Worm (Caenorhabditis elegans) whole organism, mixed stage, embryonic: ENCODE measurements around the gene T11G6.3.

Source experiments
- blmp-1 ChIP-seq: fragments of 150-350 bp; optimal IDR thresholded peaks from 2 replicates; lab custom pipeline; 2014; ENCODE audit warnings: missing biosample characterization, missing genetic modification characterization
- ceh-39 ChIP-seq: fragments of 150-350 bp; optimal IDR thresholded peaks from 2 replicates; lab custom pipeline; 2014; ENCODE audit warnings: missing biosample characterization, missing genetic modification characterization
- ceh-83 ChIP-seq: fragments of 200-800 bp; sonication (Bioruptor generic); optimal IDR thresholded peaks from 2 replicates; lab custom pipeline; 2018; ENCODE audit warnings: mild to moderate bottlenecking, missing genetic modification characterization, missing compliant biosample characterization
- ces-1 ChIP-seq: fragments of 150-350 bp; optimal IDR thresholded peaks from 2 replicates; lab custom pipeline; 2014; ENCODE audit warnings: missing biosample characterization, missing genetic modification reagents, missing genetic modification characterization
- cnd-1 ChIP-seq: fragments of 200-800 bp; sonication (Bioruptor generic); optimal IDR thresholded peaks from 2 replicates; lab custom pipeline; 2018; ENCODE audit warnings: mild to moderate bottlenecking, missing genetic modification characterization, missing compliant biosample characterization
- elt-3 ChIP-seq: fragments of 150-350 bp; optimal IDR thresholded peaks from 2 replicates; lab custom pipeline; 2014; ENCODE audit warnings: missing biosample characterization, missing genetic modification characterization
- flh-1 ChIP-seq: fragments of 200-800 bp; sonication (Bioruptor generic); optimal IDR thresholded peaks from 2 replicates; lab custom pipeline; 2018; ENCODE audit warnings: mild to moderate bottlenecking, missing genetic modification characterization, moderate library complexity, missing compliant biosample characterization
- ham-2 ChIP-seq: fragments of 200-800 bp; sonication (Bioruptor generic); optimal IDR thresholded peaks from 2 replicates; lab custom pipeline; 2018; ENCODE audit warnings: mild to moderate bottlenecking, missing genetic modification characterization, missing compliant biosample characterization
- lin-13 ChIP-seq: fragments of 150-350 bp; optimal IDR thresholded peaks from 2 replicates; lab custom pipeline; 2014; ENCODE audit warnings: missing biosample characterization, missing genetic modification characterization
- lin-32 ChIP-seq: fragments of 200-800 bp; sonication (Bioruptor generic); optimal IDR thresholded peaks from 2 replicates; lab custom pipeline; 2018; ENCODE audit warnings: mild to moderate bottlenecking, missing genetic modification characterization, missing compliant biosample characterization
- mab-5 ChIP-seq: fragments of 150-350 bp; optimal IDR thresholded peaks from 2 replicates; lab custom pipeline; 2014; ENCODE audit warnings: missing biosample characterization, missing genetic modification characterization
- mls-2 ChIP-seq: sonication (generic microtip); optimal IDR thresholded peaks from 2 replicates; lab custom pipeline; 2016; ENCODE audit warnings: mild to moderate bottlenecking, missing genetic modification characterization, moderate library complexity, missing compliant biosample characterization
- nhr-12 ChIP-seq: fragments of 150-350 bp; optimal IDR thresholded peaks from 2 replicates; lab custom pipeline; 2014; ENCODE audit warnings: missing biosample characterization, missing genetic modification characterization
- nhr-2 ChIP-seq: fragments of 150-350 bp; optimal IDR thresholded peaks from 2 replicates; lab custom pipeline; 2014; ENCODE audit warnings: missing biosample characterization, missing genetic modification characterization
- nhr-237 ChIP-seq: fragments of 150-350 bp; optimal IDR thresholded peaks from 2 replicates; lab custom pipeline; 2014; ENCODE audit warnings: missing biosample characterization, missing genetic modification characterization
- nhr-76 ChIP-seq: sonication (generic microtip); optimal IDR thresholded peaks from 2 replicates; lab custom pipeline; 2017; ENCODE audit warnings: missing biosample characterization, missing genetic modification characterization
- pha-4 ChIP-seq: fragments of 150-350 bp; optimal IDR thresholded peaks from 2 replicates; lab custom pipeline; 2018; ENCODE audit warnings: missing biosample characterization, missing genetic modification reagents, missing genetic modification characterization
- snpc-4 ChIP-seq: fragments of 150-350 bp; optimal IDR thresholded peaks from 2 replicates; lab custom pipeline; 2014; ENCODE audit warnings: missing biosample characterization, missing genetic modification characterization
- sptf-1 ChIP-seq: sonication (generic microtip); optimal IDR thresholded peaks from 2 replicates; lab custom pipeline; 2017; ENCODE audit warnings: mild to moderate bottlenecking, missing genetic modification characterization, moderate library complexity, missing compliant biosample characterization
- unc-120 ChIP-seq: sonication (generic microtip); optimal IDR thresholded peaks from 2 replicates; lab custom pipeline; 2017; ENCODE audit warnings: missing genetic modification characterization, missing compliant biosample characterization; ENCODE audit not compliant: poor library complexity, severe bottlenecking
- unc-39 ChIP-seq: fragments of 150-350 bp; optimal IDR thresholded peaks from 2 replicates; lab custom pipeline; 2014; ENCODE audit warnings: missing biosample characterization, missing genetic modification characterization
- unc-62 ChIP-seq: fragments of 150-350 bp; optimal IDR thresholded peaks from 2 replicates; lab custom pipeline; 2014; ENCODE audit warnings: missing biosample characterization, missing genetic modification reagents, missing genetic modification characterization
- zip-8 ChIP-seq: fragments of 150-350 bp; optimal IDR thresholded peaks from 2 replicates; lab custom pipeline; 2014; ENCODE audit warnings: missing biosample characterization, missing genetic modification characterization

The T11G6.3 gene

DNA sequence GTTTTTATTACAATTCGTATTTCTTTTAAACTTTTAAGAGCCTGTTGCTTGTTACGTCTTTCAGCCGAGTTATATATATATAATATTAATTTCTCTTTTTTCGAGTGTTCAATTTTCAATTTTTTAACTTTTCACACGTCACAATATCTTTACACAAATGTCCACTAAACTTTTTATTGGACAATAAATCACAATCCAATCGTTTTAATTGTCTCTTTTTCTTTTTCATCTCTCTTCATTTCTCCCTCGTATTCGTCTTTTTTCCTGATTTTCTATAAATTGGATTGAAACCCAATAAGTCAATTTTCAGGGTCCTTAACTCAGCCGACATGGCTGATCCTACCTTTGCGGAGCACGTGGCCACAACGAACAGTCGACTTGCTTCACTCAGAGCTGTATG, 42.9 kb downstream of the T11G6.3 start, which contains the start of gene miz-1:
TSS of gene miz-1 (plus strand) at position 301 of the 400 bp plus-strand sequence.
- TF ChIP-seq sptf-1 (tag; lab: Kevin White, UChicago) = no peak
- no peak for TF ChIP-seq nhr-2 (tag; lab: Kevin White, UChicago)
- no peak for TF ChIP-seq flh-1 (GFP tag; lab: Kevin White, UChicago)
- TF ChIP-seq unc-39 (tag; lab: Kevin White, UChicago) = no peak
- TF ChIP-seq ces-1 = no peak
- no peak for TF ChIP-seq nhr-76
- no peak for TF ChIP-seq ham-2 (GFP tag; lab: Kevin White, UChicago)
- no peak for TF ChIP-seq cnd-1 (tag; lab: Kevin White, UChicago)

DNA sequence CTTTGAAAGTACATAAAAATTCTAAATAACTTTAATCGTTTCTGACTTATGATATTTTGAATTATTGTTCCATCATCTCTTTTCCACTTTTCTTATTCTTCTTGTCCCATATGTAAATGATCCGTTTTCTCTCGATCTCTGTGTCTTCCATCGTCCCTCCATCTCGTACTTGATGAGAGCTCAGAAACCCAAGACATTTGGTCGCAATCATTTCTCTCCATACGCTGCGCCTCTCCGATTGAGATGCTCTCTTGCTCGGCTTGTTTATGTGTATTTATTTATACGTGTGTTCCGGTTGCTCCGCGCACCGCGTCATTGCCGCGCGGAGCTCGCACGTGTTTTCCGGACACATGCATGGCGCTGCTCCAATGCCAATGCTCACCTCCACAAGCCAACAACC, 43.6 kb downstream of the T11G6.3 start:
- TF ChIP-seq unc-62 (GFP tag; lab: Kevin White, UChicago) (no peak), cnd-1 (tag; lab: Kevin White, UChicago) (no peak), pha-4 (peak; percentile 85), mls-2 (no peak), ceh-39 (tag; lab: Kevin White, UChicago) (no peak), mab-5 (tag; lab: Kevin White, UChicago) (no peak)
- TF ChIP-seq, all 35 proteins: peak for 1

DNA sequence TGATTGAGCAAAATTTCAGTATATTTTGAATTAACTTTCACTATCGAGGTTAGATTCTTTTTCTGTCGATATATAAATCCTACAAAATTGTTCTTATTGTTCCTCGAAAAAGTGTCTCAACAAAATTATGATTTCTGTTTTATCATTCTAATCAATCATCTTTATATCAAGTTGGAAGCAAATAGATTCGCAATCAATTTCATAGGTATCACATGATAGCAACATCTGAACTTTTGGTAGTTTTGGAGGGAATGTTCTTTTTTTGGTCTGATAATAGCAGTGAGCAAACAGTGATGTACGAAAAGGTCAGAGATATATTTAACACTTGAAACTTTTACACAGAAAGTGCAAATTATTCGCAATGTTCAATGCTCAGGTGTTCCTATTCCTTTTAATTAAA, 44.2 kb downstream of the T11G6.3 start:
- TF ChIP-seq mab-5 (tag; lab: Kevin White, UChicago) (no peak), nhr-12 (tag; lab: Kevin White, UChicago) (no peak), blmp-1 (tag; lab: Kevin White, UChicago) (no peak)

DNA sequence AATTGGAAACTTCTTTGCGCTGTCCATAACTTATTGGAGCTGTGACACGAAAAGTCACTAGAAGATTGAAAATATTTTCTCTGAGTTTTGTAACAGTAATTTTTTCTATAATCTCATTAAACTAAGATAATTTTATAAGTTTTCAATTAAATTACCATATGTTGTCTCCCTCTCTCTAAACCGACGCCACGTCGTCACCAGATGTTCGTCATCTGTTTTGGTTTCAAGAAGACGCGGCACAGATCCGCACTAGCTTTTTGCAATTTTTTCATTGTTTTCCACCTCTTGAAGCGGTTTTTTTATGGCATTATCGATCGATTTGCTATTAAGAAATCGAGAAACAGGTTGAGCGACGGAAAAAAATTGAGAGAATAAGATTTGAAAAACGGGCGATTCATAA, 51.1 kb downstream of the T11G6.3 start:
- no peak for TF ChIP-seq zip-8 (tag; lab: Kevin White, UChicago)
- no peak for TF ChIP-seq nhr-237 (tag; lab: Kevin White, UChicago)
- no peak for TF ChIP-seq elt-3 (tag; lab: Kevin White, UChicago)
- TF ChIP-seq ceh-83 (GFP tag; lab: Kevin White, UChicago) = no peak
- TF ChIP-seq snpc-4 (tag; lab: Kevin White, UChicago) = no peak
- no peak for TF ChIP-seq nhr-12 (tag; lab: Kevin White, UChicago)
- TF ChIP-seq cnd-1 (tag; lab: Kevin White, UChicago) = no peak
- no peak for TF ChIP-seq nhr-76
- TF ChIP-seq lin-13 (tag; lab: Kevin White, UChicago) = no peak
- TF ChIP-seq mab-5 (tag; lab: Kevin White, UChicago) = no peak
- no peak for TF ChIP-seq unc-120 (tag; lab: Kevin White, UChicago)
- TF ChIP-seq lin-32 (GFP tag; lab: Kevin White, UChicago) = no peak
